Fruit fly (Drosophila melanogaster) S2 (cell line): ENCODE results near the gene Nepl6.

Experiments
- CG8478 ChIP-seq: fragments of >200 bp; optimal IDR thresholded peaks from 2 replicates; lab custom pipeline; 2018
- CTCF ChIP-seq, 2 experiments: fragments of >200 bp; optimal IDR thresholded peaks; 2 replicates each; lab custom pipeline; 2018

Gene Nepl6

dm6 chr2L:6340222-6340725 lies 45.0 kb downstream of the Nepl6 start:
- no peak for TF ChIP-seq CG8478 (lab: Kevin White, UChicago)
- no peak for TF ChIP-seq CTCF (optimal IDR thresholded peaks at IDR 0.05; lab: Kevin White, UChicago)

dm6 chr2L:6339010-6339897 lies 46.1 kb downstream of the Nepl6 start:
- TF ChIP-seq CTCF (optimal IDR thresholded peaks at IDR 0.05; lab: Kevin White, UChicago) (peak; percentile 20 to 23), CG8478 (lab: Kevin White, UChicago) (no peak)

dm6 chr2L:6338367-6338975 lies 46.8 kb downstream of the Nepl6 start, which contains the start of the genes Pez and Cpr:
TSS of gene Pez (minus strand) at chr2L:6338671.
TSS of gene Cpr (plus strand) at chr2L:6338836.
- no peak for TF ChIP-seq CG8478 (lab: Kevin White, UChicago)
- TF ChIP-seq CTCF (optimal IDR thresholded peaks at IDR 0.05; lab: Kevin White, UChicago): peak; percentile 94 to 98

dm6 chr2L:6337843-6338366 lies 47.4 kb downstream of the Nepl6 start:
- TF ChIP-seq CTCF (optimal IDR thresholded peaks at IDR 0.05; lab: Kevin White, UChicago) (no peak), CG8478 (lab: Kevin White, UChicago) (no peak)
